Fruit fly (Drosophila melanogaster): ENCODE data around the gene CG2116.

DNA sequence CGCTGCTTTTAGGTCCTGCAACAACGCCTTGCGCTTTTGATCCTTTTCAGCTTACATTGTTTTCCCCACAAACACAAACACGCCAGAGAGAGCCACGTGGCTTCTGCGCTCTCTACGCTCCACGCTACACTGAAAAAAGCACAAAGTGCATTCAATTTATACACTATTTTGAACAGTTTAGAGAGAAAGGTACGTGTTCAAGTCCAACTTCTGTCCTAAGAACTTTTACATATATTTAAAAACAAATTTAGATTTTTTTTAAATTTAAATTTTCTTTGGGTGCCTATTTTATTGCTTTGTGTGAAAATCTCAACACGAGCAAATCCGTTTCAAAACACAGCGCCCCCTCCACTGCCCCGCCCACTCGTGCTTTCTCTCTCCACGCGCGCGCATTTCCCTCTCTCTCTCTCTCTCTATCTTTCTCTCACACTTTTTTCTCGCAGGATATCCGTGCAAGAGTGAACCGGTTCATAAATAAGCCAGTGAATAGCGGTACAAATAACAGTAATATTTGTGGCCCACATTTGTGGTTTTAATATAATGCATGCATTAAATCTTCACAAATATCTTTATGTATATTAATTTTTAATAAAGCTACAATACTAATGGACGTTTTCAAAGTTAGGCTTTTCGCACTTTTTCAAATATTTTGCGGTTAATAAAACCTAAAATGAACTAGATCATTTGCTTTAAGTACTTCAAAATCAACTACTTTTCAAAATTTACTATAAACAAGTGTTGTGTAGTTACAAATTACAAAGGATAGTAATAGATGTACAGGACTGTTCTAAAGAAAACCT is 29.4 kb upstream of the CG2116 start:
- TF ChIP-seq Abd-B (GFP tag; optimal IDR thresholded peaks at IDR 0.05), result no peak
- TF ChIP-seq lola (GFP tag; optimal IDR thresholded peaks at IDR 0.05), result no peak
